Worm (Caenorhabditis elegans) whole organism, young adult: ENCODE data around the gene C25A8.2.

Experiments used
- F39B2.1 ChIP-seq: fragments of 200-800 bp; sonication (Bioruptor generic); IDR thresholded peaks from 2 replicates; pipeline ENCODE4 v1.3.6; 2022; ENCODE audit warnings: missing genetic modification reagents, missing genetic modification characterization, missing compliant biosample characterization
- ZK185.1 ChIP-seq: sonication (generic microtip); optimal IDR thresholded peaks from 2 replicates; lab custom pipeline; 2016; ENCODE audit warnings: mild to moderate bottlenecking, missing genetic modification characterization, missing compliant biosample characterization; ENCODE audit not compliant: poor library complexity, severe bottlenecking
- madf-3 ChIP-seq: fragments of 200-800 bp; sonication (Bioruptor generic); IDR thresholded peaks from 2 replicates; pipeline ENCODE4 v1.3.6; 2022; ENCODE audit warnings: missing genetic modification reagents, missing genetic modification characterization, missing compliant biosample characterization
- madf-8 ChIP-seq: fragments of 200-800 bp; sonication (Bioruptor generic); conservative IDR thresholded peaks from 2 replicates; pipeline ENCODE4 v1.3.6; 2022; ENCODE audit warnings: missing genetic modification reagents, missing genetic modification characterization, missing compliant biosample characterization
- snpc-4 ChIP-seq, 5 experiments: fragments of 150-350 bp in 1 of 5; sonication (generic microtip) in 4 of 5; optimal IDR thresholded peaks; 2 replicates each; lab custom pipeline; 2014 to 2018; ENCODE audit warnings: missing genetic modification characterization in 5 of 5, missing biosample characterization in 3 of 5, antibody characterized with exemption in 2 of 5, mild to moderate bottlenecking in 2 of 5, missing compliant biosample characterization in 2 of 5, missing genotype in 2 of 5, moderate library complexity in 2 of 5, missing genetic modification reagents in 1 of 5
- tlf-1 ChIP-seq: fragments of 200-800 bp; sonication (Bioruptor generic); optimal IDR thresholded peaks from 2 replicates; lab custom pipeline; 2018; ENCODE audit warnings: mild to moderate bottlenecking, missing genetic modification characterization, missing compliant biosample characterization

- no peak for TF ChIP-seq snpc-4 (GFP tag; optimal IDR thresholded peaks at IDR 0.05; lab: Kevin White, UChicago)
- TF ChIP-seq snpc-4 (tag; optimal IDR thresholded peaks at IDR 0.05; lab: Kevin White, UChicago), result no peak
- no peak for TF ChIP-seq ZK185.1
- no peak for TF ChIP-seq madf-3 (GFP tag; lab: Robert Waterston, UW)
- TF ChIP-seq F39B2.1 (GFP tag; lab: Robert Waterston, UW), result no peak
- TF ChIP-seq tlf-1 (GFP tag; lab: Kevin White, UChicago), result no peak
- TF ChIP-seq madf-8 (GFP tag; lab: Robert Waterston, UW), result no peak
Measured at ce11 chrIV:7016502-7016901, 6.9 kb downstream of the C25A8.2 start.
